Worm (Caenorhabditis elegans) whole organism, L1 larva: Measurements from ENCODE around the gene tag-293.

Experiments
- ceh-8 ChIP-seq: fragments of 200-800 bp; sonication (Bioruptor generic); optimal IDR thresholded peaks from 2 replicates; lab custom pipeline; 2018; ENCODE audit warnings: mild to moderate bottlenecking, missing genetic modification characterization, moderate library complexity, missing compliant biosample characterization
- lin-39 ChIP-seq: fragments of 150-350 bp; optimal IDR thresholded peaks from 2 replicates; lab custom pipeline; 2014; ENCODE audit warnings: missing biosample characterization, missing genetic modification reagents, missing genetic modification characterization
- lsy-2 ChIP-seq, 2 experiments: fragments of 150-350 bp; optimal IDR thresholded peaks; 2 replicates each; lab custom pipeline; 2014; ENCODE audit warnings: missing biosample characterization in 2 of 2, missing genetic modification characterization in 2 of 2
- nhr-11 ChIP-seq: fragments of 150-350 bp; optimal IDR thresholded peaks from 2 replicates; lab custom pipeline; 2014; ENCODE audit warnings: missing biosample characterization, missing genetic modification characterization
- nhr-237 ChIP-seq: fragments of 150-350 bp; optimal IDR thresholded peaks from 2 replicates; lab custom pipeline; 2014; ENCODE audit warnings: missing biosample characterization, missing genetic modification characterization
- nhr-76 ChIP-seq: sonication (generic microtip); optimal IDR thresholded peaks from 2 replicates; lab custom pipeline; 2017; ENCODE audit warnings: missing biosample characterization, missing genetic modification characterization
- sup-37 ChIP-seq: fragments of 200-800 bp; sonication (Bioruptor generic); optimal IDR thresholded peaks from 2 replicates; lab custom pipeline; 2018; ENCODE audit warnings: mild to moderate bottlenecking, missing genetic modification characterization, missing compliant biosample characterization
- unc-130 ChIP-seq: fragments of 150-350 bp; optimal IDR thresholded peaks from 2 replicates; lab custom pipeline; 2017; ENCODE audit warnings: missing biosample characterization, missing genetic modification characterization, inconsistent platforms
- vab-15 ChIP-seq: sonication (generic microtip); optimal IDR thresholded peaks from 2 replicates; lab custom pipeline; 2017; ENCODE audit warnings: missing genotype, mild to moderate bottlenecking, missing genetic modification characterization, missing compliant biosample characterization

DNA sequence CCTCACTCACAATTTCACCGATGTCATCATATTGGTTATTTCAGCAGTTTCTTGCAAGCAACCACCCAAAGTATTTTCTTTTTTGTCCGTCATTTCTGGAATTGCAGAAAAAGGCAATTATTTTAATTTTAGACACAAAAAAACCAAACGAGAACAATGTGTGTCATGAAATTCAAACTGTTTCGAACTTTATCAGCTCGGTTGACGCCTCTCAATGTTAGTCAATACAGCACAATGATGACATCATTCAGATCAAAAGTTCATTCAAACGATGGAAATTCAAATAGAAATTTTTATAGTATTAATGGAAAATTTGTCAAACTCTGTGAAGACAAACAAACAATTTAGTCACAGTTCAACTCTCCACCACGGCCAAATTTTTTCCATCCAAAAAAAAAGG lies 36.6 kb upstream of the tag-293 start, which contains the start of gene fbxa-105:
- TF ChIP-seq lin-39 (no peak), nhr-11 (no peak), ceh-8 (GFP tag; lab: Kevin White, UChicago) (no peak), lsy-2 (tag; optimal IDR thresholded peaks at IDR 0.05; lab: Kevin White, UChicago) (no peak), nhr-237 (tag; lab: Kevin White, UChicago) (no peak), vab-15 (tag; lab: Kevin White, UChicago) (no peak), sup-37 (no peak), unc-130 (no peak), nhr-76 (tag; lab: Kevin White, UChicago) (no peak)
